Fruit fly (Drosophila melanogaster) S2 (cell line): Measurements from ENCODE around the gene CG42268.

Source experiments
- CG8478 ChIP-seq: fragments of >200 bp; optimal IDR thresholded peaks from 2 replicates; lab custom pipeline; 2018
- CTCF ChIP-seq, 2 experiments: fragments of >200 bp; optimal IDR thresholded peaks; 2 replicates each; lab custom pipeline; 2018

dm6 chr3L:9693552-9694133 is 66.6 kb downstream of the CG42268 start:
- no peak for TF ChIP-seq CTCF (optimal IDR thresholded peaks at IDR 0.05; lab: Kevin White, UChicago)
- no peak for TF ChIP-seq CG8478
